Worm (Caenorhabditis elegans): ENCODE results near the gene dct-11.

ce11 chrX:5877039-5877438 lies 37.5 kb upstream of the dct-11 start:
- no peak for TF ChIP-seq unc-62 (GFP tag; optimal IDR thresholded peaks at IDR 0.05)
- TF ChIP-seq pha-4 (tag; optimal IDR thresholded peaks at IDR 0.05), result no peak
- TF ChIP-seq tbx-2 (tag; optimal IDR thresholded peaks at IDR 0.05), result no peak
- TF ChIP-seq egl-27 (tag; optimal IDR thresholded peaks at IDR 0.05), result no peak
- no peak for TF ChIP-seq nhr-23 (tag; optimal IDR thresholded peaks at IDR 0.05)
- no peak for TF ChIP-seq elt-3 (tag; optimal IDR thresholded peaks at IDR 0.05)
- TF ChIP-seq ceh-82 (tag; optimal IDR thresholded peaks at IDR 0.05), result no peak
- TF ChIP-seq nhr-12 (tag; optimal IDR thresholded peaks at IDR 0.05), result no peak
- TF ChIP-seq jun-1 (tag; optimal IDR thresholded peaks at IDR 0.05), result no peak
- TF ChIP-seq ceh-16 (tag; optimal IDR thresholded peaks at IDR 0.05), result no peak

Data from whole organism, L3 larva.